Worm (Caenorhabditis elegans): Measurements from ENCODE around the gene F59D6.1.

DNA sequence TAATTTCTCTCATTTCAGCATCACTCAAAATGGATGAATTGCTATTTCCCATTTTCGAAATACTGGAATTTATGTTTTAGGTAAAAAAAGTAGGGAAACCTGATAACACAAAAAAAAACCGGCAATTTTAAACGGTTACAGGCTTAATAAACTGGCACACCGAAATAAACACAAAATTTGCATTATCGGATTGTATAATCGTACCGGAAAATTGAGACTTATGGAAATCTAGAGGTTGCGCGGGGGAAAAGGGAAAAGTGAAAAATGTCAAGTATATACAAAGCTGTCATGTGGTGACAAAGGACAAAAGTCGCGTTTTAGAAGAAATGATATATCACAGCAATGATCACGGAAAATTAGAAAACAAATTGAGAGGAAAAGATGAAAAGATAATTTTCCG is 5.7 kb upstream of the F59D6.1 start, which contains the start of gene chpf-2:
- TF ChIP-seq unc-130 (tag; optimal IDR thresholded peaks at IDR 0.05), result no peak
- no peak for TF ChIP-seq unc-62 (GFP tag; optimal IDR thresholded peaks at IDR 0.05)
- no peak for TF ChIP-seq rnt-1 (tag; optimal IDR thresholded peaks at IDR 0.05)
- no peak for TF ChIP-seq egl-13 (tag; optimal IDR thresholded peaks at IDR 0.05)
- TF ChIP-seq dsc-1 (tag; optimal IDR thresholded peaks at IDR 0.05), result no peak
- TF ChIP-seq pag-3 (tag; optimal IDR thresholded peaks at IDR 0.05; ENCODE audit: borderline replicate concordance, insufficient read depth), result no peak
